Worm (Caenorhabditis elegans): Measurements from ENCODE around the gene C28H8.5.

C28H8.5 gene

DNA sequence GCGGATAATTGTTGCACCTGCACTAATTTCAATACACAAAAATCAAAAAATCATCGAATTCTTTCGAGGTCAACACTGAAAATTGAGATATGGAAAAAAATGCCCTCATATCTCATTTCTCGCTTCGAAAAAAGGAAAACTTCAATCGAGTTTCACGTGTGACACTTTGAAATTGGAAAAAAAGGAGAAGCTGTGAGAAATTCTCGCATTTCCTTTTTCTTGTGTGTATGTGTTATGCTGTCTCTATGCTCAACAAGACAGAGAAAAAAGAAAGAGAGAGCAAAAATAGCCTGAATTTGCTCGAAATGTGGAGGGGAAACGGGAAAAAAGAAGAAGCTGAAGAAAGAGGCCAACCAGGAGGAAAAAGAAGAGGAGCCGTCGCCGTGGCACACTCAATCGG lies 37.7 kb upstream of the C28H8.5 start:
- TF ChIP-seq dao-5 (tag; optimal IDR thresholded peaks at IDR 0.05) (no peak), him-1 (tag; optimal IDR thresholded peaks at IDR 0.05) (no peak), W03F9.2 (tag; optimal IDR thresholded peaks at IDR 0.05) (no peak)

DNA sequence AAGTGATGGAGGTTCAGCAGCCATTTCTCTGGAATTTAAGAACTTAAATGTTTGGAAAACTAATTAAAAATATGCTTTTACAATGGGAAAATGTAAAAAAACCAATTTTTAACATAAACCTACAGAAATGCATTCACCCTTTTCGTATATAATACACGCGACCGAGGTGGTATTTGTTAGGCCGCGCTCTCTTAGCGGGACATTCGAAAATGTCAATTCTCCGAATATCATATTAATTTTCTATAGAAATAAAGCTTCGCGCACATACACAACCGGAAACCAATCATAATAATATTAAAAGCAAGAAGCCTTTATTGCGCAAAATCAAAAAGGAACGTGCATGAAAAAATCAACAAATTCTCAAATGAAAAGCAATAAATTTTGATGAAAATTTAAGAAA lies 30.9 kb upstream of the C28H8.5 start, which contains the start of gene ddx-23:
TSS of gene ddx-23 (minus strand) at position 30 of the 400 bp plus-strand sequence.
- TF ChIP-seq W03F9.2 (tag; optimal IDR thresholded peaks at IDR 0.05): peak; percentile 1
- TF ChIP-seq dao-5 (tag; optimal IDR thresholded peaks at IDR 0.05): no peak
- no peak for TF ChIP-seq him-1 (tag; optimal IDR thresholded peaks at IDR 0.05)

DNA sequence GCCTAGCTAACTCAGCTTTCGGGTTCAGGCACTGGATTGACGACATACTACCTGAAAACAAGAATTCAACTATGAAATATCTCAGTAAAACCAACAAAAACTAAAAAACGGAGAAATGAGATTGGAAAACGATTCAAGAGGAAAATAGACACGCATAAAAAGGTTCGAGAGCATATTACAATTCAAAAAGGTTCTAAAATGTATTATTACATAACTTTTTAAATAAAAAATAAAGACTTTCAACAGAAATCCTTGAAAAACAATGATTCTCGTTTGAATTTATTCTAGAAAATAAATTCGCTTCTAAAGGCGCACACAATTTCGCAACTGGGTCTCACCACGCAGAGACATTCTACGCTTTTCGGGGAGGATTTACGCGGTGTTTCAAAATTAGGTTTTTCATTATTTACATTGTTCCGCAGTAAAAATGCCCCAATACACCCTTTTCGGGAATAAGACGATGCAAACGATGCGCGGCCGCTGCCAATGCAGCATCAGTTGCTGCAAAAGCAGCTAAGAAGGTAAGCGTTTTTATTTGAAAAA lies 28.4 kb upstream of the C28H8.5 start, which contains the start of the genes cct-6 and alh-9:
TSS of gene cct-6 (minus strand) at position 51 of the 543 bp plus-strand sequence.
TSS of gene alh-9 (plus strand) at position 382 of the 543 bp plus-strand sequence.
- TF ChIP-seq him-1 (tag; optimal IDR thresholded peaks at IDR 0.05) (no peak), dao-5 (tag; optimal IDR thresholded peaks at IDR 0.05) (no peak), W03F9.2 (tag; optimal IDR thresholded peaks at IDR 0.05) (peak; percentile 94)

DNA sequence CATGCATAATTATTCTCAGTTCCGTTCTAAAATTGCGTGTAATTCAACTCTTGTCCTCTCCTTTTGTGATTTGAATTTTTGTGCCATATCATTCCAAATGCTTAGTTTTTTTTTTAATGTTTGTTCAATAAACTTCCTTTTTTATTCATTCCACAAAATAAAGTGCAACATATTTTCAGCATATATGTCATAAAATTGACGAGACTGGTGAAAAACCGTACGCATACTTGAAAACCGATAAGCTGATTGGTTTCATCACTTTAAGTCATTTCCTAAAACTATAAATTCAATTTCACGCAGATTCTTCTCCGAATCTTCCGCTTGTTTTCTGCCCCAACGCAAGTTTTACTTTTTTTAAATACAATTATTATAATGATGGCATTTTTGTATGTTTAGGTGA lies 25.1 kb upstream of the C28H8.5 start, which contains the start of gene dpf-4:
TSS of gene dpf-4 (plus strand) at position 301 of the 400 bp plus-strand sequence.
- TF ChIP-seq him-1 (tag; optimal IDR thresholded peaks at IDR 0.05): no peak
- no peak for TF ChIP-seq dao-5 (tag; optimal IDR thresholded peaks at IDR 0.05)
- no peak for TF ChIP-seq W03F9.2 (tag; optimal IDR thresholded peaks at IDR 0.05)

DNA sequence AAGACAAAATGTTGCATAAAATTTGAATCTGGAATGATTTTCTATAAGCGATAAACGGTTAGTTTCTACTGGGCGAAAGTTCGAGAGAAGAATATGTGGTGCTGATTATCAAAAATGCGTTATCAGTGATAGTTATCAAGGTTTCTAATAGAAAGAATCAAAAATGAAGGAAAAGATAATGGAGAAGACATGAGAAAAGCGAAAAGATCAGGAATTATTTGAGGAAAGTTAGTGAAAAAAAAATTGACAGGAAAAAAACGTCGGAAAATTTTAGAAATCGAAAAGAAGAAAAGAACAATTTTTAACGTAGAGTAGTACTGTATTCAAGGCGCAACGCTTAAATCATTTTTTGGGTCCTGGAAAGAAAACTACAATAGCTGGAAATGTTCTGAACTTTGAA lies 20.3 kb upstream of the C28H8.5 start, which contains the start of gene dnpp-1:
TSS of gene dnpp-1 (minus strand) at position 30 of the 400 bp plus-strand sequence.
- TF ChIP-seq W03F9.2 (tag; optimal IDR thresholded peaks at IDR 0.05) (peak; percentile 16), dao-5 (tag; optimal IDR thresholded peaks at IDR 0.05) (no peak)

DNA sequence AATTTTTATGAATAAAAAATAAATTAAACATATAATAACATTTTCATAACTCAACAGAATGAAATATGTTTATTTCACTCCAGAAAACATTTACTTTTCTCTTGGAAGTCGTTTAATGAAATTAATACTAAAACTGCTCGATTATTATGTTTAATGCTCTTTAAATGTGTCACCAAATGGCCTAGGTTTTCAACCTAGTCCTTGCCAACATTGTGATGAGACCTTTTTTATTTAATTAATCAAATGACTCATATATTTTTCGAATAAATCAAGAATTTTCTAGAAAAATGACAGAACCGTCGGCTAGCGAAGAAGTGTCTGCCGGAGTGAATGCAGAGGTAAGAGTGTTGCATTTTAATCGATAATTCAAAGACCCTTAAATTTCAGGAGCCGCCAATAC lies 19.8 kb upstream of the C28H8.5 start, which contains the start of gene rabn-5:
TSS of gene rabn-5 (plus strand) at position 284 of the 400 bp plus-strand sequence.
- no peak for TF ChIP-seq him-1 (tag; optimal IDR thresholded peaks at IDR 0.05)
- no peak for TF ChIP-seq dao-5 (tag; optimal IDR thresholded peaks at IDR 0.05)
- TF ChIP-seq W03F9.2 (tag; optimal IDR thresholded peaks at IDR 0.05): no peak

DNA sequence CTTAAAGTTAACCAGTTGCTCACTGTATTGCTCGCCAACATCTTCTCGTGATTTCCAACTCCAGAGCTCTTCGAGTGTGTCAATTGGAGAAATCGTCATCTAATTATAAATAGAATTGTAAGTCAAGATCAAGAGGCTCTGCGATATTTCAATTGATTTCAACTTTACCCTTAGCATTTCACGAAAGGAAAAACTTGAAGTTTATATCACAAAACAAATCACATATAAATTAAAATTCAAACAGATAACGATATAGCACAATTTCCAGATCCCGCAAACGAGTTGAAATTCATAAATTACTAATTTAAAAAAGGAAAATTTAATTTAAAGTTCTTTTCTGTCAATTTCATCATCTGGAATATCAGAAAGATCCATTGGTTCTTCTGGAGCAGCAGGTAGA lies 15.7 kb upstream of the C28H8.5 start, which contains the start of gene eng-1:
TSS of gene eng-1 (minus strand) at position 101 of the 400 bp plus-strand sequence.
- TF ChIP-seq W03F9.2 (tag; optimal IDR thresholded peaks at IDR 0.05) (no peak), dao-5 (tag; optimal IDR thresholded peaks at IDR 0.05) (no peak), him-1 (tag; optimal IDR thresholded peaks at IDR 0.05) (no peak)

DNA sequence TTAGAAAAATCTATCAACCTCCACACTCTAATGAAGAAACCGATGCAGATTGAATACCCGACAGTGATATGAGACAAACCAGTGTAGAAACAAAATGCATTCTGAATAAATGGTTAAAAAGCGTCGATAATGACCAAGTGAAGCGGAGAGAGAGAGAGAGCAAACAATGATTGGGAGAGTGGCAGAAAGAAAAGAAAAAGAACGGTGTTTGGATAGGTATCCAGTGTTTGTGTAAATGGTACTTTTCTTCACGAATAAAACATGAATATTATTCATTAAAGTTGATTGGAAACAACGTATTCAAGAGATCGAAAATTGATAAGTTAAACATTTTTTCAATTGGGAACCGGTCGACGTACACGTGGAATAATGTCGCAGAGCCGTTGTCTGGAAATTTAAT lies 14.7 kb upstream of the C28H8.5 start, which contains the start of gene F01F1.15:
TSS of gene F01F1.15 (minus strand) at position 101 of the 400 bp plus-strand sequence.
- TF ChIP-seq W03F9.2 (tag; optimal IDR thresholded peaks at IDR 0.05) (no peak), him-1 (tag; optimal IDR thresholded peaks at IDR 0.05) (no peak), dao-5 (tag; optimal IDR thresholded peaks at IDR 0.05) (no peak)

DNA sequence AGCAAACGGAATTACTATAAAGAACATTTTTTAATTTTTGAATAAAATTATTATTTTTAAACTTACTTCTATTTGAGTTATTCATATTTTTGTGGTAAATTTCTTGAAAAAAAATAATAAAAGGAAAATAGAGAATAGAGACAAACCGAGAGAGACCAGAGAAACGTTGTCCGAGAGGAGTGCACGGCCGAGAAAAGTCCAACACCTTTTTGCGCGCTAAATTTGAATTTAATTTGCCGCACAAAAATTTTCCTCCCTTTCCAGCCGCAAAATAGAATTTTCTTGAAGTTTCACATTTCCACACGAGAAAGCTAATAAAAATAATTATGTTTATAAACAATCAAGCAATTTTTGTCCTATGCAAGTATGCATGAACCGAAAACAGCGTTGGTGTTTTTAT lies 12.3 kb upstream of the C28H8.5 start, which contains the start of the genes F01F1.11 and F01F1.3:
TSS of gene F01F1.11 (minus strand) at position 118 of the 400 bp plus-strand sequence.
TSS of gene F01F1.3 (plus strand) at position 179 of the 400 bp plus-strand sequence.
- TF ChIP-seq dao-5 (tag; optimal IDR thresholded peaks at IDR 0.05) (no peak), him-1 (tag; optimal IDR thresholded peaks at IDR 0.05) (no peak), W03F9.2 (tag; optimal IDR thresholded peaks at IDR 0.05) (peak; percentile 69)

DNA sequence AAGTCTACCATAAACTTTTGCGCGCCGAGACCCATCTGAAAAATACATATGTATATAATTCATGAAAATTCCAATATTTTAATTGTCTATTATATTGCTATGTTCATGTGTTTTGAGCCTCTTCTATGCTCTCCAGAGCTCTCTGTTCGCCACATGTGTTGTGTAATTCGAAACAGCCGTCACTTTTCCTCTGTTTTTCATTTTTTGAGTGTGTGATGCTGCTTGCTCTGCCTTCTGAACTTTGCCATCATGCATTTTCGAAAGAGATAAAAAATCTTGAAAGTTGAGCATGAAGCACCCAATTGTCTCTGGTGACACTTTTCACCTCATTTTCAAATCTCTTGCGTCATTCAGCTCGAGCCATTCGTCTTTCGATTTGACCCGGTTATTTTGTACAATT lies 11.8 kb upstream of the C28H8.5 start:
- TF ChIP-seq dao-5 (tag; optimal IDR thresholded peaks at IDR 0.05): no peak
- no peak for TF ChIP-seq him-1 (tag; optimal IDR thresholded peaks at IDR 0.05)
- no peak for TF ChIP-seq W03F9.2 (tag; optimal IDR thresholded peaks at IDR 0.05)

DNA sequence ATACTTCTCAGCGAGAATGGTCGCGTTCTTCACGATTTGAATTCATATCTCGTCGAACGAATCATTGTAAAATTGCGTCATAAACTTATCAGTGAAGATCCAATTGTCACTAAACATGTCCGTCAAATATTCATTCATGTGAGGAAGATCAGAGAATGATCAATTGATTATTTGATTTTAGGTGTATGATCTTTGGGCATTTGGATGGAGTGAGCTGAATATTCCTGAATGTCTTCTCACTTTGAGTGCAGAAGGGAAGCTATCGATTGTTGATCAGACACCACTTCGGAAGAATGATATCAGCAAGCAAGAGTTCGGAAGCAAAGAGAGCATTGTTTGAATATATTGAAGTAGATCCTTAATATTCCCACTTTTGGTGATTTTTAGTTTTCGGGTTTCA lies 9.8 kb upstream of the C28H8.5 start:
- no peak for TF ChIP-seq W03F9.2 (tag; optimal IDR thresholded peaks at IDR 0.05)
- TF ChIP-seq him-1 (tag; optimal IDR thresholded peaks at IDR 0.05): no peak
- no peak for TF ChIP-seq dao-5 (tag; optimal IDR thresholded peaks at IDR 0.05)

DNA sequence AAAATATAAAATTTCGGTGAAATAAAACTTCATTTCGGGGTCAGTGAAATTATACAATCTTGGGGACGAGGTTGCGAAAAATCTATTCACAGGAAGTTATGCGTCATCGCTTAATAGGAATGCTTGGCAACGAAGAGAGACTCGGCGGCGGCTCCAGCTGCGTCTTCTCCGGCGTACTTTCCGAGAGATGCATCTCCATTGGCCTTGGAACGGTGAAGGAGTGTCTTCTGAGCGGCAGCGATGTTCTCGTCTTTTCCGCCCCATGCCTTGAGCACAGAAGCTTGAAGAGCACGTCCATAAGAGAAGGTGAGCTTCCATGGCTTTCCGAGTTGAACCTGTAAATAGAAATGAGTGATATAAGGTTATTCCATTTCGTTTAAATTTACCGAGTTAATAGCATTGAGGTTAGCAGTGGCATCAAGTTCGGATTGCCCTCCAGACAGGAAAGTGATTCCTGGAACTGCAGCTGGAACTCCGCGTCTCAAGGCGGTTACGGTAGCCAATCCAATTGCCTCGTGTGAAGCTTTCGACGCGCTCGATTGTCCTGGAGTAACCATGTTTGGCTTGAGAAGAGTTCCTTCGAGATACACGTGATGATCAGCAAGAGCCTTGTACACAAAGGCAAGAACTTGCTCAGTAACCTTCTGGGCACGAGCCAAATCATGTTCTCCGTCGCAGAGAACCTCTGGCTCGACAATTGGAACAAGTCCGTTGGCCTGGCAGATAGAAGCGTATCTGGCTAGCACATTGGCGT lies 9.3 kb upstream of the C28H8.5 start:
- TF ChIP-seq W03F9.2 (tag; optimal IDR thresholded peaks at IDR 0.05) (no peak), him-1 (tag; optimal IDR thresholded peaks at IDR 0.05) (no peak), dao-5 (tag; optimal IDR thresholded peaks at IDR 0.05) (no peak)

DNA sequence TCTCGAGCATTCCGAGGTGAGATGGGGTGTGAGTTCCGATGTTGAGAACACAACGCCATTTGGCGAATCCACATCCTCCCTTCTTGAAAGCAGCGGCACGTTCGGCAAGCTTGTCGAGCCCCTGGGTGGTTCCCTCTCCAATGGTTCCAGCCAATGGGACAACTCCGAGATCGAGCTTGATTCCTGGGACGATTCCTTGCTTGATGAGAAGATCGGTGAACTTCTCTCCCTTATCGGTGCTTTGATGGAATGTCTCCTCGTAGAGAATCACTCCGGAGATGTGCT lies 8.7 kb upstream of the C28H8.5 start:
- TF ChIP-seq W03F9.2 (tag; optimal IDR thresholded peaks at IDR 0.05) (no peak), dao-5 (tag; optimal IDR thresholded peaks at IDR 0.05) (no peak), him-1 (tag; optimal IDR thresholded peaks at IDR 0.05) (no peak)

DNA sequence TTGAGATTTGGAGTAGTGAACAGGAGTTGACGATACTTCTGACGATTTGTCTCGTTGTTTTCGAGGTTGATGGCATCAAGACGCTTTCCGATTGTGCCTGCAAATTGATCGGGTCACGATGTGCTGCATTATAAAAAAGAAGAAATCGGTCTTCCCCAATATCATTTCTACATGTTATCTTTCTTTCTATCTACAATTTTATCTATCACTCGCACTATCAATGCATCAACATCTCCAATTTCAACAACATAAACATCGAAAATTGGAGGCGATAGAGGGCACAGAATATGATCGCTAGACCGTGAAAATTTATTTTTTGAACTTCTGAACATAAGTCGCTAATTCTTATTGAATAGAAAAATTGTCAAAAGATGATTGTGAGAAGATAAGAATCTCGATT lies 8.4 kb upstream of the C28H8.5 start:
- TF ChIP-seq W03F9.2 (tag; optimal IDR thresholded peaks at IDR 0.05) (no peak), dao-5 (tag; optimal IDR thresholded peaks at IDR 0.05) (no peak), him-1 (tag; optimal IDR thresholded peaks at IDR 0.05) (no peak)
